Worm (Caenorhabditis elegans): ENCODE data around the gene F32A11.1.

DNA sequence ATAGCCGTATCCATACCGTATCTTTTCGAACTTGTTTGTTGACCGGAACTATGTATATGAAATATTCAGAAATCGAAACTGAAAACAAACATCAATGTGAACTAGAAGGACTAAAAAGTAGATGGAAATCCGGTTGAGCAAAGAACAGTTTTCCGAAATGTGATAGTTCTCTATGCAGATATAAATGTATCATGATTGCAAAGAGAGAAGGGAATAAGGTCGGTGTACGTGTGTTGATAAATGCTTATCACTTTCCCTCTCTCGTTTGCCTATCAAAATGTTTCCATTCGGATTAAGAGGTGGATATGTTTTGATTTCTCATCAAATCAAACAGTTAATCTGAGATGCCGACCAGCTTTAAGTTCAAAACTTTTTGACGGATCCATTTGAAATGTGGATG, 8.9 kb upstream of the F32A11.1 start:
- no peak for TF ChIP-seq dao-5 (tag; optimal IDR thresholded peaks at IDR 0.05)
- TF ChIP-seq W03F9.2 (tag; optimal IDR thresholded peaks at IDR 0.05) = no peak
- no peak for TF ChIP-seq him-1 (tag; optimal IDR thresholded peaks at IDR 0.05)

Measured in whole organism, L4/young adult.